Fruit fly (Drosophila melanogaster) whole organism, wandering third instar larva: Measurements from ENCODE around the gene Cog2.

Experiments
- Abd-B ChIP-seq: fragments of >200 bp; optimal IDR thresholded peaks from 2 replicates; lab custom pipeline; 2017; ENCODE audit warnings: missing biosample characterization, missing genetic modification characterization
- CG32264 ChIP-seq: fragments of 200-800 bp; sonication (Bioruptor generic); optimal IDR thresholded peaks from 2 replicates; lab custom pipeline; 2016; ENCODE audit warnings: missing biosample characterization, missing genetic modification characterization
- CG9705 ChIP-seq: fragments of 200-800 bp; sonication (Bioruptor generic); optimal IDR thresholded peaks from 2 replicates; lab custom pipeline; 2018; ENCODE audit warnings: missing biosample characterization, mild to moderate bottlenecking, missing genetic modification characterization
- CrebA ChIP-seq: fragments of 200-800 bp; sonication (Bioruptor generic); optimal IDR thresholded peaks from 2 replicates; lab custom pipeline; 2016; ENCODE audit warnings: missing biosample characterization, mild to moderate bottlenecking, missing genetic modification characterization, borderline replicate concordance
- Dfd ChIP-seq: fragments of >200 bp; optimal IDR thresholded peaks from 2 replicates; lab custom pipeline; 2017; ENCODE audit warnings: missing biosample characterization, missing genetic modification characterization
- Dif ChIP-seq: fragments of 200-275, 200-300 bp; sonication (Bioruptor generic); optimal IDR thresholded peaks from 2 replicates; lab custom pipeline; 2018; ENCODE audit warnings: missing biosample characterization, missing genetic modification characterization; ENCODE audit not compliant: partially characterized antibody
- GATAd ChIP-seq: sonication (Bioruptor generic); optimal IDR thresholded peaks from 2 replicates; lab custom pipeline; 2016; ENCODE audit warnings: missing biosample characterization, missing genetic modification characterization
- HLH106 ChIP-seq: fragments of 200-800 bp; optimal IDR thresholded peaks from 3 replicates; lab custom pipeline; 2019; ENCODE audit warnings: missing biosample characterization, mild to moderate bottlenecking, missing genetic modification characterization, moderate library complexity
- Hr78 ChIP-seq: fragments of >200 bp; optimal IDR thresholded peaks from 2 replicates; lab custom pipeline; 2017; ENCODE audit warnings: missing biosample characterization, missing genetic modification characterization
- Hr83 ChIP-seq: fragments of 200-300 bp; sonication (Bioruptor generic); optimal IDR thresholded peaks from 2 replicates; lab custom pipeline; 2016; ENCODE audit warnings: missing biosample characterization, mild to moderate bottlenecking, missing genetic modification characterization, moderate library complexity; ENCODE audit not compliant: poor library complexity, severe bottlenecking
- Mio ChIP-seq: sonication (Bioruptor generic); optimal IDR thresholded peaks from 2 replicates; lab custom pipeline; 2016; ENCODE audit warnings: missing biosample characterization, missing genetic modification characterization
- Myc ChIP-seq: fragments of >200 bp; optimal IDR thresholded peaks from 2 replicates; lab custom pipeline; 2017
- N ChIP-seq: fragments of >200 bp; optimal IDR thresholded peaks from 2 replicates; lab custom pipeline; 2018; ENCODE audit warnings: missing biosample characterization, missing external identifiers, missing genetic modification characterization
- OdsH ChIP-seq: fragments of 200-800 bp; sonication (Bioruptor generic); optimal IDR thresholded peaks from 2 replicates; lab custom pipeline; 2016; ENCODE audit warnings: missing biosample characterization, mild to moderate bottlenecking, missing genetic modification characterization
- Rel ChIP-seq, 2 experiments: fragments of 200-800 bp; sonication (Bioruptor generic) in 1 of 2; optimal IDR thresholded peaks; 2 replicates in 1 of 2; 3 replicates in 1 of 2; lab custom pipeline; 2016 to 2019; ENCODE audit warnings: mild to moderate bottlenecking in 2 of 2, missing biosample characterization in 2 of 2, missing genetic modification characterization in 2 of 2, moderate library complexity in 1 of 2
- Sp1 ChIP-seq: fragments of 200-800 bp; sonication (Bioruptor generic); optimal IDR thresholded peaks from 3 replicates; lab custom pipeline; 2019; ENCODE audit warnings: missing biosample characterization, mild to moderate bottlenecking, missing genetic modification characterization, moderate library complexity
- Vsx2 ChIP-seq: fragments of 200-300, 225-300 bp; sonication (Bioruptor generic); optimal IDR thresholded peaks from 2 replicates; lab custom pipeline; 2018; ENCODE audit warnings: missing biosample characterization, missing genetic modification characterization; ENCODE audit not compliant: partially characterized antibody
- br ChIP-seq: fragments of 200-800 bp; sonication (Bioruptor generic); optimal IDR thresholded peaks from 2 replicates; lab custom pipeline; 2016; ENCODE audit warnings: missing biosample characterization, missing genetic modification characterization
- brk ChIP-seq: fragments of 200-800 bp; sonication (Bioruptor generic); optimal IDR thresholded peaks from 2 replicates; lab custom pipeline; 2016; ENCODE audit warnings: missing biosample characterization, mild to moderate bottlenecking, missing genetic modification characterization
- dl ChIP-seq, 2 experiments: fragments of 175-275, 200-275 bp in 1 of 2; fragments of 200-275 bp in 1 of 2; sonication (Bioruptor generic); optimal IDR thresholded peaks; lab custom pipeline; 2018; ENCODE audit warnings: mild to moderate bottlenecking in 2 of 2, missing biosample characterization in 2 of 2, missing genetic modification characterization in 2 of 2, moderate library complexity in 2 of 2; ENCODE audit not compliant: partially characterized antibody in 2 of 2, insufficient read depth in 1 of 2
- dmrt93B ChIP-seq: fragments of 200-800 bp; sonication (Bioruptor generic); optimal IDR thresholded peaks from 2 replicates; lab custom pipeline; 2018; ENCODE audit warnings: missing biosample characterization, mild to moderate bottlenecking, missing genetic modification characterization
- dsf ChIP-seq: sonication (Bioruptor generic); optimal IDR thresholded peaks from 2 replicates; lab custom pipeline; 2016; ENCODE audit warnings: missing biosample characterization, missing genetic modification characterization, borderline replicate concordance
- ey ChIP-seq: fragments of 200-800 bp; sonication (Bioruptor generic); optimal IDR thresholded peaks from 2 replicates; lab custom pipeline; 2016; ENCODE audit warnings: missing biosample characterization, missing genetic modification characterization
- foxo ChIP-seq, 2 experiments: fragments of 200-800 bp; sonication (Bioruptor generic); optimal IDR thresholded peaks; 2 replicates in 1 of 2; 3 replicates in 1 of 2; lab custom pipeline; 2016 to 2017; ENCODE audit warnings: missing biosample characterization in 2 of 2, missing genetic modification characterization in 2 of 2
- fru ChIP-seq: fragments of 200-800 bp; sonication (Bioruptor generic); optimal IDR thresholded peaks from 3 replicates; lab custom pipeline; 2016; ENCODE audit warnings: missing biosample characterization, mild to moderate bottlenecking, missing genetic modification characterization
- h ChIP-seq: fragments of 200-800 bp; sonication (Bioruptor generic); optimal IDR thresholded peaks from 3 replicates; lab custom pipeline; 2016; ENCODE audit warnings: missing biosample characterization, mild to moderate bottlenecking, missing genetic modification characterization
- jim ChIP-seq: fragments of 175-275, 200-325 bp; sonication (Bioruptor generic); optimal IDR thresholded peaks from 2 replicates; lab custom pipeline; 2016; ENCODE audit warnings: missing biosample characterization, mild to moderate bottlenecking, missing genetic modification characterization
- lola ChIP-seq: fragments of >200 bp; optimal IDR thresholded peaks from 2 replicates; lab custom pipeline; 2017; ENCODE audit warnings: missing biosample characterization, missing genetic modification characterization
- pan ChIP-seq: fragments of >200 bp; optimal IDR thresholded peaks from 2 replicates; lab custom pipeline; 2017
- psq ChIP-seq: fragments of 200-800 bp; sonication (Bioruptor generic); optimal IDR thresholded peaks from 3 replicates; lab custom pipeline; 2017; ENCODE audit warnings: missing biosample characterization, mild to moderate bottlenecking, missing genetic modification characterization, moderate library complexity
- rgr ChIP-seq: fragments of 200-800 bp; sonication (Bioruptor generic); optimal IDR thresholded peaks from 3 replicates; lab custom pipeline; 2016; ENCODE audit warnings: missing biosample characterization, mild to moderate bottlenecking, missing genetic modification characterization
- sage ChIP-seq: fragments of 200-800 bp; sonication (Bioruptor generic); optimal IDR thresholded peaks from 2 replicates; lab custom pipeline; 2016; ENCODE audit warnings: missing biosample characterization, mild to moderate bottlenecking, missing genetic modification characterization
- sv ChIP-seq: fragments of 200-800 bp; sonication (Bioruptor generic); optimal IDR thresholded peaks from 3 replicates; lab custom pipeline; 2016; ENCODE audit warnings: missing biosample characterization, missing genetic modification characterization
- tai ChIP-seq: sonication (Bioruptor generic); optimal IDR thresholded peaks from 2 replicates; lab custom pipeline; 2016; ENCODE audit warnings: missing biosample characterization, missing genetic modification characterization
- usp ChIP-seq: fragments of >200 bp; optimal IDR thresholded peaks from 2 replicates; lab custom pipeline; 2017; ENCODE audit warnings: missing biosample characterization, missing genetic modification characterization
- woc ChIP-seq: sonication (Bioruptor generic); optimal IDR thresholded peaks from 2 replicates; lab custom pipeline; 2016; ENCODE audit warnings: missing biosample characterization, mild to moderate bottlenecking, missing genetic modification characterization

The Cog2 gene

dm6 chr3R:15342432-15342925, 19.0 kb downstream of the Cog2 start:
- no peak for TF ChIP-seq h
- TF ChIP-seq foxo (GFP tag; optimal IDR thresholded peaks at IDR 0.05; lab: Kevin White, UChicago), result peak in 1 of 2 experiments; percentile 38
- TF ChIP-seq OdsH, result peak; percentile 12
- TF ChIP-seq dmrt93B (GFP tag; lab: Kevin White, UChicago), result no peak
- TF ChIP-seq Vsx2 (GFP tag; lab: Kevin White, UChicago), result no peak
- TF ChIP-seq fru (GFP tag; lab: Kevin White, UChicago), result no peak
- no peak for TF ChIP-seq lola (GFP tag; lab: Kevin White, UChicago)
- peak; percentile 7 for TF ChIP-seq ey (GFP tag; lab: Kevin White, UChicago)
- no peak for TF ChIP-seq brk (GFP tag; lab: Kevin White, UChicago)
- TF ChIP-seq tai (GFP tag; lab: Kevin White, UChicago), result no peak
- TF ChIP-seq dsf (GFP tag; lab: Kevin White, UChicago), result no peak
- TF ChIP-seq woc (GFP tag; lab: Kevin White, UChicago), result no peak
- TF ChIP-seq HLH106 (tag; lab: Kevin White, UChicago), result peak; percentile 16

dm6 chr3R:15340052-15340732, 21.3 kb downstream of the Cog2 start, which contains the start of gene SerRS-m:
Gene SerRS-m, plus strand, starts transcription at chr3R:15340667.
- TF ChIP-seq dsf (GFP tag; lab: Kevin White, UChicago) (no peak), Dif (GFP tag; lab: Kevin White, UChicago) (no peak), Dfd (no peak), rgr (GFP tag; lab: Kevin White, UChicago) (no peak), sage (no peak), CG32264 (GFP tag; lab: Kevin White, UChicago) (no peak), N (GFP tag; lab: Kevin White, UChicago) (no peak), Myc (lab: Kevin White, UChicago) (no peak), psq (GFP tag; lab: Kevin White, UChicago) (no peak), dmrt93B (GFP tag; lab: Kevin White, UChicago) (no peak), CrebA (GFP tag; lab: Kevin White, UChicago) (no peak), tai (GFP tag; lab: Kevin White, UChicago) (no peak), usp (GFP tag; lab: Kevin White, UChicago) (no peak), CG9705 (GFP tag; lab: Kevin White, UChicago) (no peak), Hr78 (GFP tag; lab: Kevin White, UChicago) (no peak), ey (GFP tag; lab: Kevin White, UChicago) (no peak), Rel (GFP tag; optimal IDR thresholded peaks at IDR 0.05; lab: Kevin White, UChicago) (no peak), Rel (tag; optimal IDR thresholded peaks at IDR 0.05; lab: Kevin White, UChicago) (no peak)

- TF ChIP-seq Rel (GFP tag; optimal IDR thresholded peaks at IDR 0.05; lab: Kevin White, UChicago), result no peak
- TF ChIP-seq Rel (tag; optimal IDR thresholded peaks at IDR 0.05; lab: Kevin White, UChicago), result peak; percentile 76
- TF ChIP-seq sage, result no peak
Observed at dm6 chr3R:15339111-15339510, 22.3 kb downstream of the Cog2 start.

- TF ChIP-seq usp (GFP tag; lab: Kevin White, UChicago) (no peak), CG9705 (GFP tag; lab: Kevin White, UChicago) (no peak), tai (GFP tag; lab: Kevin White, UChicago) (no peak), Sp1 (GFP tag; lab: Kevin White, UChicago) (peak; percentile 22), woc (GFP tag; lab: Kevin White, UChicago) (no peak), N (GFP tag; lab: Kevin White, UChicago) (no peak), foxo (GFP tag; optimal IDR thresholded peaks at IDR 0.05; lab: Kevin White, UChicago) (no peak), brk (GFP tag; lab: Kevin White, UChicago) (no peak), CG32264 (GFP tag; lab: Kevin White, UChicago) (no peak), HLH106 (tag; lab: Kevin White, UChicago) (peak; percentile 49), rgr (GFP tag; lab: Kevin White, UChicago) (no peak), dl (GFP tag; optimal IDR thresholded peaks at IDR 0.05; lab: Kevin White, UChicago; ENCODE audit: insufficient read depth in 1 of 2, partially characterized antibody in 2 of 2) (no peak), Dfd (no peak), h (no peak), br (no peak), Rel (GFP tag; optimal IDR thresholded peaks at IDR 0.05; lab: Kevin White, UChicago) (no peak), Rel (tag; optimal IDR thresholded peaks at IDR 0.05; lab: Kevin White, UChicago) (peak; percentile 47), GATAd (no peak), fru (GFP tag; lab: Kevin White, UChicago) (no peak), psq (GFP tag; lab: Kevin White, UChicago) (peak; percentile 4), Hr83 (GFP tag; lab: Kevin White, UChicago) (peak; percentile 86), Vsx2 (GFP tag; lab: Kevin White, UChicago) (no peak), Dif (GFP tag; lab: Kevin White, UChicago) (no peak), pan (no peak), Abd-B (GFP tag; lab: Kevin White, UChicago) (no peak), dsf (GFP tag; lab: Kevin White, UChicago) (no peak), jim (GFP tag; lab: Kevin White, UChicago) (no peak), Myc (lab: Kevin White, UChicago) (peak; percentile 79), sv (GFP tag; lab: Kevin White, UChicago) (peak; percentile 21), OdsH (peak; percentile 37), Mio (no peak)
Observed at dm6 chr3R:15332994-15333393, 28.5 kb downstream of the Cog2 start, which contains the start of the genes Fkbp39 and Cyfip. Gene Fkbp39, minus strand, starts transcription at chr3R:15333133. Gene Cyfip, plus strand, starts transcription at chr3R:15333266.
